Worm (Caenorhabditis elegans): ENCODE data around the gene Y54G2A.18.

Y54G2A.18 gene

DNA sequence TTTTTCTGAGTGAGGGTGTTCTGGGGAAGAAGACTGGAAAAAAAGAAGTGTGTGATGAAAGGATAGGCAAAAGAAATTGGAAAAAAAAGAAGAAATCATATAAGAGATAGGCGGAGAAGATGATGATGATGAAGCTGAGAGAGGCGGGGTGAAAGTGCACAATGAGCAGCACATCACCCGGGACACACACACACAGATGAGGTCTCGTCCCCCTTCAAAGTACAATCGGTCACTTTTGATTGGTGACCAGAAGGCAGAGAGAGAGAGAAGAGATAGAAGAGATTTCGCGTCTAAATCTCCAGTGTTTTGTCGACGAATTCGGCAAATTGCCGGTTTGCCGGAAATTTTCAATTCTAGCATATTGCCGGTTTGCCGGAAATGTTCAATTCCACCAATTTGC, 7.0 kb downstream of the Y54G2A.18 start:
- TF ChIP-seq lsy-2 (tag; optimal IDR thresholded peaks at IDR 0.05) (peak in 1 of 2 experiments; percentile 11), nhr-23 (tag; optimal IDR thresholded peaks at IDR 0.05) (no peak), nhr-129 (tag; optimal IDR thresholded peaks at IDR 0.05) (peak; percentile 26), F13H6.1 (tag; optimal IDR thresholded peaks at IDR 0.05) (peak; percentile 94)

DNA sequence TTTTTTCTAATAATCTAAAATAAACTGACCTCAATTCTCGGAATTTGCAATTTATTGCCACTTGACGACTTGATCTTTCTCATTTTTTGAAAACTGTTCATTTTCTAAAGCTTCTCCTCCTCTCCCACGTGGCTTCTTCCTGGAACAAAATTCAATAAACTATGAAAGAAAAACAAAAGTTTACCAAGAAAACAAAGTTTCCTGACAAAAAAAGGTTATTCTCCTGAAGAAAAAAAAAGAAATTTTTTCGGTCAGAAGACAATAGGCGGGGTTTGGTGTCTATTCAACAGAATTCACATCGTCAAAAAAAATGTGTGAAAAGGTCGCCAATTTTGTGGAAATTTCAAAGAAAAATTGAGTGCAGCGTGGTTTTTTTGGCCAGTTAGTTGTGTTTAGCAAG, 27.6 kb downstream of the Y54G2A.18 start, which contains the start of gene Y54G2A.16:
Gene Y54G2A.16, minus strand, starts transcription at position 101 of the 400 bp plus-strand sequence.
- no peak for TF ChIP-seq ztf-4 (tag; optimal IDR thresholded peaks at IDR 0.05)
- no peak for TF ChIP-seq nhr-12 (tag; optimal IDR thresholded peaks at IDR 0.05)
- TF ChIP-seq mbf-1 (tag; optimal IDR thresholded peaks at IDR 0.05), result no peak
- TF ChIP-seq nhr-25 (tag; optimal IDR thresholded peaks at IDR 0.05), result no peak
- TF ChIP-seq aly-2 (tag; optimal IDR thresholded peaks at IDR 0.05), result no peak
- TF ChIP-seq unc-39 (tag; optimal IDR thresholded peaks at IDR 0.05), result no peak
- TF ChIP-seq C34F6.9 (tag; optimal IDR thresholded peaks at IDR 0.05), result no peak
- no peak for TF ChIP-seq egl-27 (tag; optimal IDR thresholded peaks at IDR 0.05)
- TF ChIP-seq ama-1 (optimal IDR thresholded peaks at IDR 0.05), result no peak
- no peak for TF ChIP-seq lin-13 (GFP tag; optimal IDR thresholded peaks at IDR 0.05)
- TF ChIP-seq nhr-11 (tag; optimal IDR thresholded peaks at IDR 0.05), result no peak
- no peak for TF ChIP-seq dmd-4 (tag; optimal IDR thresholded peaks at IDR 0.05)
- TF ChIP-seq zag-1 (tag; optimal IDR thresholded peaks at IDR 0.05), result no peak
- TF ChIP-seq nhr-129 (tag; optimal IDR thresholded peaks at IDR 0.05), result no peak
- TF ChIP-seq sma-3 (GFP tag; optimal IDR thresholded peaks at IDR 0.05), result no peak
- TF ChIP-seq F13H6.1 (tag; optimal IDR thresholded peaks at IDR 0.05), result no peak
- no peak for TF ChIP-seq lin-39 (tag; optimal IDR thresholded peaks at IDR 0.05)
- no peak for TF ChIP-seq snpc-4 (tag; optimal IDR thresholded peaks at IDR 0.05)
- TF ChIP-seq R02D3.7 (tag; optimal IDR thresholded peaks at IDR 0.05), result no peak

- TF ChIP-seq C34F6.9 (tag; optimal IDR thresholded peaks at IDR 0.05) (no peak), unc-55 (GFP tag; optimal IDR thresholded peaks at IDR 0.05) (no peak), nhr-11 (tag; optimal IDR thresholded peaks at IDR 0.05) (no peak), ceh-16 (tag; optimal IDR thresholded peaks at IDR 0.05) (no peak), nhr-77 (tag; optimal IDR thresholded peaks at IDR 0.05) (no peak), lin-11 (tag; optimal IDR thresholded peaks at IDR 0.05) (no peak), unc-39 (tag; optimal IDR thresholded peaks at IDR 0.05) (no peak), crh-2 (tag; optimal IDR thresholded peaks at IDR 0.05) (no peak), mdl-1 (tag; optimal IDR thresholded peaks at IDR 0.05) (no peak), ztf-11 (tag; optimal IDR thresholded peaks at IDR 0.05) (no peak)
Measured at ce11 chrIV:2858734-2859133, 33.6 kb downstream of the Y54G2A.18 start.

ce11 chrIV:2855056-2855752, 37.1 kb downstream of the Y54G2A.18 start:
- TF ChIP-seq crh-2 (tag; optimal IDR thresholded peaks at IDR 0.05) (peak; percentile 60), ama-1 (optimal IDR thresholded peaks at IDR 0.05) (no peak), fos-1 (tag; optimal IDR thresholded peaks at IDR 0.05) (peak; percentile 70), gmeb-1 (tag; optimal IDR thresholded peaks at IDR 0.05) (peak; percentile 3), sem-4 (tag; optimal IDR thresholded peaks at IDR 0.05) (no peak), aly-2 (tag; optimal IDR thresholded peaks at IDR 0.05) (no peak), zag-1 (tag; optimal IDR thresholded peaks at IDR 0.05) (no peak), lin-13 (GFP tag; optimal IDR thresholded peaks at IDR 0.05) (no peak), nhr-21 (tag; optimal IDR thresholded peaks at IDR 0.05) (no peak), sma-9 (GFP tag; optimal IDR thresholded peaks at IDR 0.05) (peak; percentile 78), sma-9 (tag; optimal IDR thresholded peaks at IDR 0.05) (no peak), elt-3 (tag; optimal IDR thresholded peaks at IDR 0.05) (no peak)

ce11 chrIV:2854161-2854560, 38.1 kb downstream of the Y54G2A.18 start:
- TF ChIP-seq fos-1 (tag; optimal IDR thresholded peaks at IDR 0.05), result peak; percentile 8
- TF ChIP-seq R02D3.7 (tag; optimal IDR thresholded peaks at IDR 0.05), result no peak
- TF ChIP-seq alr-1 (tag; optimal IDR thresholded peaks at IDR 0.05), result no peak
- TF ChIP-seq egl-27 (tag; optimal IDR thresholded peaks at IDR 0.05), result no peak

All from whole organism, L2 larva.